Fruit fly (Drosophila melanogaster): ENCODE results near the gene Scsalpha1.

Scsalpha1 gene

dm6 chr3L:3852842-3853241 is 38.8 kb downstream of the Scsalpha1 start (continued):
- TF ChIP-seq C15 (GFP tag; IDR thresholded peaks at IDR 0.05) (no peak), Lhr (GFP tag; optimal IDR thresholded peaks at IDR 0.05) (peak; percentile 18), Fer2 (tag; optimal IDR thresholded peaks at IDR 0.05) (no peak), CG2875 (GFP tag; optimal IDR thresholded peaks at IDR 0.05) (no peak), slou (GFP tag; optimal IDR thresholded peaks at IDR 0.05) (no peak), CG8478 (optimal IDR thresholded peaks at IDR 0.05) (no peak), Ptx1 (GFP tag; IDR thresholded peaks at IDR 0.05) (peak; percentile 36; the same call in 1 of the 2 replicates), lola (GFP tag; optimal IDR thresholded peaks at IDR 0.05) (peak in 1 of 3 experiments; percentile 67), Tbp (GFP tag; optimal IDR thresholded peaks at IDR 0.05) (no peak), CG6175 (GFP tag; IDR thresholded peaks at IDR 0.05) (no peak), CG16863 (GFP tag; optimal IDR thresholded peaks at IDR 0.05) (peak; percentile 63), CG8281 (tag; optimal IDR thresholded peaks at IDR 0.05) (no peak), CG13287 (GFP tag; IDR thresholded peaks at IDR 0.05; ENCODE audit: partially characterized antibody) (no peak), slp2 (GFP tag; optimal IDR thresholded peaks at IDR 0.05) (peak; percentile 38), Dfd (GFP tag; optimal IDR thresholded peaks at IDR 0.05) (no peak), CG12659 (GFP tag; optimal IDR thresholded peaks at IDR 0.05) (peak; percentile 30), CG7271 (tag; optimal IDR thresholded peaks at IDR 0.05) (no peak), Meics (GFP tag; optimal IDR thresholded peaks at IDR 0.05) (no peak), CG11504 (tag; optimal IDR thresholded peaks at IDR 0.05) (peak; percentile 58), Mad (GFP tag; optimal IDR thresholded peaks at IDR 0.05) (peak; percentile 35), CG11247 (GFP tag; IDR thresholded peaks at IDR 0.05) (no peak), Xbp1 (GFP tag; optimal IDR thresholded peaks at IDR 0.05) (peak; percentile 64), gce (GFP tag; IDR thresholded peaks at IDR 0.05) (peak; percentile 45; the same call in 1 of the 3 replicates), CG12236 (GFP tag; optimal IDR thresholded peaks at IDR 0.05) (peak; percentile 23), CG4404 (GFP tag; IDR thresholded peaks at IDR 0.05) (peak; percentile 51), CG17361 (GFP tag; IDR thresholded peaks at IDR 0.05) (peak; percentile 32; the same call in 1 of the 3 replicates), aop (GFP tag; IDR thresholded peaks at IDR 0.05) (no peak), sima (GFP tag; optimal IDR thresholded peaks at IDR 0.05) (no peak), salm (tag; optimal IDR thresholded peaks at IDR 0.05) (peak; percentile 41), CG4282 (GFP tag; optimal IDR thresholded peaks at IDR 0.05) (no peak), dmrt99B (tag; optimal IDR thresholded peaks at IDR 0.05) (peak; percentile 49), ems (GFP tag; optimal IDR thresholded peaks at IDR 0.05) (no peak), Camta (GFP tag; optimal IDR thresholded peaks at IDR 0.05) (no peak), sens-2 (GFP tag; IDR thresholded peaks at IDR 0.05) (0 out of 2 replicates have a peak, but pooled peaks have one; percentile 45), CG6689 (GFP tag; IDR thresholded peaks at IDR 0.05) (peak; percentile 72), insv (GFP tag; optimal IDR thresholded peaks at IDR 0.05) (no peak), her (GFP tag; optimal IDR thresholded peaks at IDR 0.05) (no peak), ash1 (GFP tag; optimal IDR thresholded peaks at IDR 0.05) (no peak), HHEX (GFP tag; optimal IDR thresholded peaks at IDR 0.05) (no peak), eve (GFP tag; optimal IDR thresholded peaks at IDR 0.05) (peak in 1 of 2 experiments; percentile 78), chm (GFP tag; IDR thresholded peaks at IDR 0.05) (peak; percentile 38; the same call in 1 of the 2 replicates), Fer1 (GFP tag; optimal IDR thresholded peaks at IDR 0.05) (no peak), CG4820 (GFP tag; optimal IDR thresholded peaks at IDR 0.05) (peak; percentile 25), Lpt (GFP tag; optimal IDR thresholded peaks at IDR 0.05) (no peak), CG11696 (GFP tag; IDR thresholded peaks at IDR 0.05) (no peak), CG14441 (GFP tag; IDR thresholded peaks at IDR 0.05) (no peak), pum (GFP tag; optimal IDR thresholded peaks at IDR 0.05) (peak; percentile 20), peb (GFP tag; IDR thresholded peaks at IDR 0.05) (no peak; the same call in 1 of the 2 replicates), CG10979 (tag; optimal IDR thresholded peaks at IDR 0.05) (peak; percentile 48), bowl (GFP tag; IDR thresholded peaks at IDR 0.05) (no peak), CG33557 (GFP tag; optimal IDR thresholded peaks at IDR 0.05) (peak; percentile 60), CG15073 (GFP tag; optimal IDR thresholded peaks at IDR 0.05) (no peak)

All from whole organism, embryonic.